Worm (Caenorhabditis elegans): ENCODE measurements around the gene acox-1.5.

Gene acox-1.5

ce11 chrIII:9565973-9566372 is 26.0 kb downstream of the acox-1.5 start, which contains the start of gene C48B4.11 (continued):
- TF ChIP-seq sea-2 (GFP tag; IDR thresholded peaks at IDR 0.05) (no peak), lsl-1 (GFP tag; optimal IDR thresholded peaks at IDR 0.05) (peak; percentile 93), nhr-90 (tag; optimal IDR thresholded peaks at IDR 0.05) (no peak), ztf-3 (GFP tag; optimal IDR thresholded peaks at IDR 0.05) (no peak), lsy-27 (tag; optimal IDR thresholded peaks at IDR 0.05; ENCODE audit: borderline replicate concordance, insufficient read depth) (no peak), chd-7 (tag; optimal IDR thresholded peaks at IDR 0.05) (no peak), ztf-25 (GFP tag; IDR thresholded peaks at IDR 0.05) (no peak), lin-26 (GFP tag; IDR thresholded peaks at IDR 0.05) (no peak), lir-1 (GFP tag; conservative IDR thresholded peaks at IDR 0.05) (no peak), nfya-2 (GFP tag; IDR thresholded peaks at IDR 0.05) (no peak), nhr-27 (tag; optimal IDR thresholded peaks at IDR 0.05) (no peak), K12H6.12 (tag; optimal IDR thresholded peaks at IDR 0.05) (no peak), Y79H2A.3 (GFP tag; conservative IDR thresholded peaks at IDR 0.05) (no peak), attf-6 (GFP tag; IDR thresholded peaks at IDR 0.05) (no peak), tbx-9 (tag; optimal IDR thresholded peaks at IDR 0.05; ENCODE audit: borderline replicate concordance) (no peak), attf-3 (GFP tag; conservative IDR thresholded peaks at IDR 0.05) (no peak), D2030.7 (GFP tag; IDR thresholded peaks at IDR 0.05) (no peak), tlf-1 (GFP tag; optimal IDR thresholded peaks at IDR 0.05) (no peak), ztf-22 (GFP tag; optimal IDR thresholded peaks at IDR 0.05) (no peak), ceh-91 (GFP tag; IDR thresholded peaks at IDR 0.05) (no peak), madf-6 (GFP tag; IDR thresholded peaks at IDR 0.05) (peak; percentile 82), cebp-1 (GFP tag; IDR thresholded peaks at IDR 0.05) (no peak), cebp-1 (tag; optimal IDR thresholded peaks at IDR 0.05) (no peak), die-1 (tag; optimal IDR thresholded peaks at IDR 0.05) (no peak), unc-130 (GFP tag; optimal IDR thresholded peaks at IDR 0.05) (no peak)

ce11 chrIII:9564410-9564809 is 27.6 kb downstream of the acox-1.5 start, which contains the start of gene C48B4.10:
Gene C48B4.10 (minus strand): TSS chrIII:9564510.
- TF ChIP-seq efl-1 (GFP tag; optimal IDR thresholded peaks at IDR 0.05) = no peak
- 0 out of 2 replicates have a peak, but pooled peaks have one; percentile 12 for TF ChIP-seq madf-6 (GFP tag; IDR thresholded peaks at IDR 0.05)

ce11 chrIII:9563235-9563634 is 28.8 kb downstream of the acox-1.5 start, which contains the start of gene C48B4.9:
Gene C48B4.9 (minus strand): TSS chrIII:9563335.
- TF ChIP-seq K12H6.12 (tag; optimal IDR thresholded peaks at IDR 0.05) (no peak), let-607 (tag; optimal IDR thresholded peaks at IDR 0.05) (no peak), rec-8 (tag; optimal IDR thresholded peaks at IDR 0.05) (no peak), somi-1 (GFP tag; optimal IDR thresholded peaks at IDR 0.05) (no peak), lsl-1 (GFP tag; optimal IDR thresholded peaks at IDR 0.05) (no peak), nhr-27 (tag; optimal IDR thresholded peaks at IDR 0.05) (no peak), hmg-1.2 (GFP tag; IDR thresholded peaks at IDR 0.05) (no peak), tbx-9 (tag; optimal IDR thresholded peaks at IDR 0.05; ENCODE audit: borderline replicate concordance) (no peak), F55B11.4 (tag; optimal IDR thresholded peaks at IDR 0.05; ENCODE audit: borderline replicate concordance, insufficient read depth) (no peak), snpc-4 (GFP tag; optimal IDR thresholded peaks at IDR 0.05) (no peak), snpc-4 (tag; optimal IDR thresholded peaks at IDR 0.05) (no peak), tlf-1 (GFP tag; optimal IDR thresholded peaks at IDR 0.05) (no peak), snpc-1.1 (tag; optimal IDR thresholded peaks at IDR 0.05; ENCODE audit: insufficient read depth) (no peak), efl-1 (GFP tag; optimal IDR thresholded peaks at IDR 0.05) (no peak), F23B12.7 (tag; optimal IDR thresholded peaks at IDR 0.05; ENCODE audit: insufficient read depth) (no peak), C17E4.6 (GFP tag; IDR thresholded peaks at IDR 0.05) (no peak), madf-3 (GFP tag; IDR thresholded peaks at IDR 0.05) (no peak), ceh-27 (GFP tag; optimal IDR thresholded peaks at IDR 0.05) (no peak)
